Worm (Caenorhabditis elegans): ENCODE results near the gene inpp-5K.

The inpp-5K gene

ce11 chrIII:8163788-8164423 lies 2.8 kb upstream of the inpp-5K start, which contains the start of gene prp-8 (continued):
- TF ChIP-seq ztf-1 (GFP tag; conservative IDR thresholded peaks at IDR 0.05) (no peak), unc-62 (GFP tag; optimal IDR thresholded peaks at IDR 0.05) (no peak), ama-1 (optimal IDR thresholded peaks at IDR 0.05) (peak; percentile 48), mdl-1 (tag; optimal IDR thresholded peaks at IDR 0.05) (peak in 1 of 2 experiments; percentile 38), sma-3 (GFP tag; optimal IDR thresholded peaks at IDR 0.05) (peak; percentile 87), blmp-1 (tag; optimal IDR thresholded peaks at IDR 0.05; ENCODE audit: insufficient read depth) (peak; percentile 82), mbf-1 (tag; optimal IDR thresholded peaks at IDR 0.05) (no peak), alr-1 (tag; optimal IDR thresholded peaks at IDR 0.05) (no peak), peb-1 (tag; optimal IDR thresholded peaks at IDR 0.05) (no peak), unc-39 (tag; optimal IDR thresholded peaks at IDR 0.05) (no peak), lin-13 (GFP tag; optimal IDR thresholded peaks at IDR 0.05) (peak; percentile 91)

- no peak for TF ChIP-seq nhr-129 (tag; optimal IDR thresholded peaks at IDR 0.05)
- TF ChIP-seq ceh-82 (tag; optimal IDR thresholded peaks at IDR 0.05) = no peak
- TF ChIP-seq unc-55 (GFP tag; optimal IDR thresholded peaks at IDR 0.05) = peak; percentile 9
Observed at ce11 chrIII:8163283-8163682, 2.1 kb upstream of the inpp-5K start, which contains the start of gene bath-42. Gene bath-42 (minus strand): TSS chrIII:8163383.

DNA sequence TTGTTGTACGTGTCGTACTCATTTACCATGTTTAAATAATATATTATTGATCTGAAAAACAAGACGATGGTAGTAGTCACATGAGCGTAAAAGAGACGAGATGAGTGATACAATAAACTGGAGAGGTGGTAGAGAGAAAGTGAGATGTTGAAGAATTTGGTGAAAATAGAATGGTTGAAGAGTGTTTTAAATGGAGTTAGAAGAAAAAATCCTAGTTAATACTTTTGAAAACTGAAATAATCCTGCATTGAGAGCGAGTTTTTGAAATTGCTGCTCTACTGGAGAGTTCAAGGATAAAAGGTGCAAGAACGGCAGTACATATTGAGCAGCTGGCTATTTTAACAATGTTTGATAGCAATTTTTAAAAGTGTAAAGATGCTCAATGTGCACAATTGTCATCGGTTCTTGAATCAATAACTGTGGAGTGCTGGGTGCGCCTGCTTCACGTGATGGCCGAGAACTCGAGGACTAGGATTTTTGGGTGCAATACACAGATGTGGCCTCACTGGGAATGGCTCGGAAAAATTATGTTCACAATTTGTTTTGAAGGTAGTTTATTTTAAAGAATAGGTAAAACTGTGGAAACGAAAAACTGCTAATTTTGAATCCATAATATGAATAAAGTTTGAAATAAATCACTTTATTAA lies 2.9 kb downstream of the inpp-5K start, which contains the start of gene atg-13:
Gene atg-13, minus strand, starts transcription at position 51 of the 647 bp plus-strand sequence.
- TF ChIP-seq nhr-129 (tag; optimal IDR thresholded peaks at IDR 0.05) = peak; percentile 17
- TF ChIP-seq fos-1 (tag; optimal IDR thresholded peaks at IDR 0.05) = peak; percentile 1
- no peak for TF ChIP-seq unc-55 (GFP tag; optimal IDR thresholded peaks at IDR 0.05)
- no peak for TF ChIP-seq sma-3 (GFP tag; optimal IDR thresholded peaks at IDR 0.05)
- TF ChIP-seq Y55F3AM.14 (GFP tag; optimal IDR thresholded peaks at IDR 0.05) = no peak
- TF ChIP-seq ceh-82 (tag; optimal IDR thresholded peaks at IDR 0.05) = no peak
- TF ChIP-seq elt-3 (tag; optimal IDR thresholded peaks at IDR 0.05) = no peak
- TF ChIP-seq aly-2 (tag; optimal IDR thresholded peaks at IDR 0.05) = no peak
- no peak for TF ChIP-seq R02D3.7 (tag; optimal IDR thresholded peaks at IDR 0.05)
- TF ChIP-seq nhr-77 (tag; optimal IDR thresholded peaks at IDR 0.05) = no peak
- TF ChIP-seq nhr-12 (tag; optimal IDR thresholded peaks at IDR 0.05) = no peak
- TF ChIP-seq lsy-2 (tag; optimal IDR thresholded peaks at IDR 0.05) = peak in 1 of 2 experiments; percentile 34
- TF ChIP-seq ztf-11 (tag; optimal IDR thresholded peaks at IDR 0.05) = no peak
- TF ChIP-seq nhr-21 (tag; optimal IDR thresholded peaks at IDR 0.05) = no peak
- TF ChIP-seq gmeb-1 (tag; optimal IDR thresholded peaks at IDR 0.05) = peak; percentile 8
- no peak for TF ChIP-seq mab-5 (tag; optimal IDR thresholded peaks at IDR 0.05)
- no peak for TF ChIP-seq ceh-16 (tag; optimal IDR thresholded peaks at IDR 0.05)
- TF ChIP-seq sem-4 (tag; optimal IDR thresholded peaks at IDR 0.05) = no peak

ce11 chrIII:8155166-8155565 lies 6.0 kb downstream of the inpp-5K start, which contains the start of gene D2007.1:
Gene D2007.1 (plus strand): TSS chrIII:8155466.
- no peak for TF ChIP-seq ztf-1 (GFP tag; conservative IDR thresholded peaks at IDR 0.05)
- peak; percentile 32 for TF ChIP-seq C34F6.9 (tag; optimal IDR thresholded peaks at IDR 0.05)
- peak in 1 of 2 experiments; percentile 1 for TF ChIP-seq lsy-2 (tag; optimal IDR thresholded peaks at IDR 0.05)

- TF ChIP-seq nhr-6 (tag; optimal IDR thresholded peaks at IDR 0.05) (no peak), gmeb-1 (tag; optimal IDR thresholded peaks at IDR 0.05) (no peak), aly-2 (tag; optimal IDR thresholded peaks at IDR 0.05) (no peak), sem-4 (tag; optimal IDR thresholded peaks at IDR 0.05) (no peak), fos-1 (tag; optimal IDR thresholded peaks at IDR 0.05) (peak; percentile 16), unc-55 (GFP tag; optimal IDR thresholded peaks at IDR 0.05) (no peak), F13H6.1 (tag; optimal IDR thresholded peaks at IDR 0.05) (no peak)
Observed at ce11 chrIII:8154423-8154822, 6.7 kb downstream of the inpp-5K start.

DNA sequence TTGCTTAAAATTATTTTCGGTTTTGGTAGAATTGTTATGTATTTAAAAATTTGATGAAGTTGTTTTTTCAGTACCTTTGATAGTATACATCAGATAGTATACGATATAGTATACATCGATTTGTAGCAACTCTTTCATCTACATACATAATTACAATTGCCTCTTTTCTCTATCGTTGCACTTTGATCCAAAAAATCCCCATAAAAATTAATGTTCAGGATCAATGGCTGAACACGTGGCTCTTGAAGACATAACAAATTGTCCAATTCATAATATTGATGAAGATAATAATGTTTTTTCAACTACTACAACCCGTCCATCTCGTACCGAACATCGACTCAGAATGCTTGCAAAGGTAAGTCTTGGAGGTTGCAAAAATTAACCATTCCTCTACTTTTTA lies 12.4 kb downstream of the inpp-5K start, which contains the start of gene D2007.2:
Gene D2007.2, plus strand, starts transcription at position 213 of the 400 bp plus-strand sequence.
- TF ChIP-seq unc-62 (GFP tag; optimal IDR thresholded peaks at IDR 0.05) (no peak), elt-3 (tag; optimal IDR thresholded peaks at IDR 0.05) (no peak), ztf-4 (tag; optimal IDR thresholded peaks at IDR 0.05) (no peak), nhr-11 (tag; optimal IDR thresholded peaks at IDR 0.05) (no peak), ceh-82 (tag; optimal IDR thresholded peaks at IDR 0.05) (no peak), fos-1 (tag; optimal IDR thresholded peaks at IDR 0.05) (no peak), lin-39 (tag; optimal IDR thresholded peaks at IDR 0.05) (no peak), nhr-25 (tag; optimal IDR thresholded peaks at IDR 0.05) (no peak), nhr-6 (tag; optimal IDR thresholded peaks at IDR 0.05) (no peak), nhr-129 (tag; optimal IDR thresholded peaks at IDR 0.05) (no peak), mbf-1 (tag; optimal IDR thresholded peaks at IDR 0.05) (no peak)

All from whole organism, L2 larva.